5 fruit fly cellular contexts compared by ENCODE assay signal in genomic region chr2L:5974122-5974521, dm6.
A peak's percentile ranks its signal among the peaks of the same experiment; 100 is the strongest.
TF ChIP-seq lines count a peak whose summit lies in the region.

No protein-coding gene starts in this region.

- no peak for TF ChIP-seq CTCF in whole organism, embryonic (GFP tag; optimal IDR thresholded peaks at IDR 0.05; lab: Kevin White, UChicago)

TF ChIP-seq in whole organism, adult, 20 proteins besides CTCF, POLR2A, EP300 and RAD21 (continues in another document):
- TF ChIP-seq CG33017 (tag; optimal IDR thresholded peaks at IDR 0.05; lab: Kevin White, UChicago) (peak; percentile 17), Hr96 (GFP tag; optimal IDR thresholded peaks at IDR 0.05; lab: Kevin White, UChicago) (no peak), ovo (GFP tag; optimal IDR thresholded peaks at IDR 0.05; lab: Kevin White, UChicago) (peak; percentile 79), tj (GFP tag; optimal IDR thresholded peaks at IDR 0.05; lab: Kevin White, UChicago) (peak; percentile 4), Clk (GFP tag; optimal IDR thresholded peaks at IDR 0.05; lab: Kevin White, UChicago) (peak; percentile 59), CG7045 (GFP tag; optimal IDR thresholded peaks at IDR 0.05; lab: Kevin White, UChicago) (peak; percentile 73), Mnt (GFP tag; optimal IDR thresholded peaks at IDR 0.05; lab: Kevin White, UChicago) (peak; percentile 46), cic (GFP tag; optimal IDR thresholded peaks at IDR 0.05; lab: Kevin White, UChicago) (peak; percentile 46), CG11617 (GFP tag; optimal IDR thresholded peaks at IDR 0.05; lab: Kevin White, UChicago) (peak; percentile 47), CG14711 (tag; optimal IDR thresholded peaks at IDR 0.05; lab: Kevin White, UChicago) (peak; percentile 52), CG1620 (GFP tag; optimal IDR thresholded peaks at IDR 0.05; lab: Kevin White, UChicago) (peak; percentile 41), Crg-1 (GFP tag; optimal IDR thresholded peaks at IDR 0.05; lab: Kevin White, UChicago) (peak; percentile 85), CG12768 (GFP tag; optimal IDR thresholded peaks at IDR 0.05; lab: Kevin White, UChicago) (peak; percentile 76), CG7101 (tag; optimal IDR thresholded peaks at IDR 0.05; lab: Kevin White, UChicago) (peak; percentile 70), CG5204 (GFP tag; optimal IDR thresholded peaks at IDR 0.05; lab: Kevin White, UChicago) (no peak), bab1 (GFP tag; optimal IDR thresholded peaks at IDR 0.05; lab: Kevin White, UChicago) (no peak), pad (GFP tag; optimal IDR thresholded peaks at IDR 0.05; lab: Kevin White, UChicago) (peak; percentile 50), toe (GFP tag; optimal IDR thresholded peaks at IDR 0.05; lab: Kevin White, UChicago) (peak; percentile 12)

TF ChIP-seq in whole organism, embryonic, 481 proteins besides CTCF, POLR2A, EP300 and RAD21 (continues in another document):
- TF ChIP-seq CG33557 (GFP tag; optimal IDR thresholded peaks at IDR 0.05; lab: Kevin White, UChicago) (peak; percentile 61), az2 (GFP tag; optimal IDR thresholded peaks at IDR 0.05; lab: Kevin White, UChicago) (no peak), CG11723 (GFP tag; optimal IDR thresholded peaks at IDR 0.05; lab: Kevin White, UChicago) (peak; percentile 65), Opbp (GFP tag; IDR thresholded peaks at IDR 0.05; lab: Robert Waterston, UW; ENCODE audit: partially characterized antibody) (no peak), CG4424 (GFP tag; optimal IDR thresholded peaks at IDR 0.05; lab: Kevin White, UChicago) (peak; percentile 12), zen2 (GFP tag; IDR thresholded peaks at IDR 0.05; lab: Robert Waterston, UW; ENCODE audit: partially characterized antibody) (no peak), CG33213 (GFP tag; optimal IDR thresholded peaks at IDR 0.05; lab: Kevin White, UChicago) (no peak), da (GFP tag; optimal IDR thresholded peaks at IDR 0.05; lab: Kevin White, UChicago) (no peak), usp (GFP tag; optimal IDR thresholded peaks at IDR 0.05; lab: Kevin White, UChicago) (no peak), caup (GFP tag; optimal IDR thresholded peaks at IDR 0.05; lab: Kevin White, UChicago; ENCODE audit: severe bottlenecking) (peak; percentile 84), CG2712 (tag; optimal IDR thresholded peaks at IDR 0.05; lab: Kevin White, UChicago) (peak; percentile 6), CG6683 (GFP tag; optimal IDR thresholded peaks at IDR 0.05; lab: Kevin White, UChicago) (peak; percentile 39), eyg (GFP tag; optimal IDR thresholded peaks at IDR 0.05; lab: Kevin White, UChicago) (no peak), CG31388 (GFP tag; optimal IDR thresholded peaks at IDR 0.05; lab: Kevin White, UChicago) (no peak), MESR4 (GFP tag; optimal IDR thresholded peaks at IDR 0.05; lab: Kevin White, UChicago) (peak; percentile 6), vnd (GFP tag; IDR thresholded peaks at IDR 0.05; lab: Robert Waterston, UW; ENCODE audit: partially characterized antibody) (no peak), CG12104 (GFP tag; optimal IDR thresholded peaks at IDR 0.05; lab: Kevin White, UChicago) (peak; percentile 33), HHEX (GFP tag; optimal IDR thresholded peaks at IDR 0.05; lab: Kevin White, UChicago) (peak; percentile 71)

TF ChIP-seq in whole organism, prepupa, 60 proteins besides CTCF, POLR2A, EP300 and RAD21:
- TF ChIP-seq eg (GFP tag; IDR thresholded peaks at IDR 0.05; lab: Robert Waterston, UW) (no peak), CG10669 (GFP tag; optimal IDR thresholded peaks at IDR 0.05; lab: Kevin White, UChicago) (no peak), Met (GFP tag; optimal IDR thresholded peaks at IDR 0.05; lab: Kevin White, UChicago) (no peak), spab (GFP tag; optimal IDR thresholded peaks at IDR 0.05; lab: Kevin White, UChicago) (peak; percentile 6), fkh (GFP tag; optimal IDR thresholded peaks at IDR 0.05; lab: Kevin White, UChicago) (peak; percentile 95), Ets96B (tag; optimal IDR thresholded peaks at IDR 0.05; lab: Kevin White, UChicago) (no peak), Ets21C (GFP tag; optimal IDR thresholded peaks at IDR 0.05; lab: Kevin White, UChicago) (no peak), Eip78C (GFP tag; lab: Kevin White, UChicago) (peak; percentile 56), ss (GFP tag; optimal IDR thresholded peaks at IDR 0.05; lab: Kevin White, UChicago) (peak in 1 of 2 experiments; percentile 16), svp (GFP tag; lab: Kevin White, UChicago) (peak; percentile 85), CG3032 (tag; optimal IDR thresholded peaks at IDR 0.05; lab: Kevin White, UChicago) (no peak)

TF ChIP-seq in whole organism, pupa, 21 proteins besides CTCF, POLR2A, EP300 and RAD21:
- TF ChIP-seq CG34367 (tag; optimal IDR thresholded peaks at IDR 0.05; lab: Kevin White, UChicago) (no peak), EcR (GFP tag; optimal IDR thresholded peaks at IDR 0.05; lab: Kevin White, UChicago) (peak; percentile 90), CG14655 (GFP tag; optimal IDR thresholded peaks at IDR 0.05; lab: Kevin White, UChicago) (peak; percentile 15), Pif1A (GFP tag; optimal IDR thresholded peaks at IDR 0.05; lab: Kevin White, UChicago) (no peak), CG10348 (GFP tag; IDR thresholded peaks at IDR 0.05; lab: Robert Waterston, UW) (no peak), CG8159 (tag; optimal IDR thresholded peaks at IDR 0.05; lab: Kevin White, UChicago) (no peak), Ets98B (GFP tag; IDR thresholded peaks at IDR 0.05; lab: Robert Waterston, UW) (0 out of 2 replicates have a peak, but pooled peaks have one; percentile 31)

TF ChIP-seq in whole organism, wandering third instar larva, 38 proteins besides CTCF, POLR2A, EP300 and RAD21:
- TF ChIP-seq Rel (GFP tag; optimal IDR thresholded peaks at IDR 0.05; lab: Kevin White, UChicago), result no peak
- TF ChIP-seq Rel (tag; optimal IDR thresholded peaks at IDR 0.05; lab: Kevin White, UChicago), result peak; percentile 80
- TF ChIP-seq OdsH (GFP tag; optimal IDR thresholded peaks at IDR 0.05; lab: Kevin White, UChicago), result peak; percentile 23
- no peak for TF ChIP-seq CrebA (GFP tag; optimal IDR thresholded peaks at IDR 0.05; lab: Kevin White, UChicago; ENCODE audit: borderline replicate concordance)
- TF ChIP-seq tai (GFP tag; optimal IDR thresholded peaks at IDR 0.05; lab: Kevin White, UChicago), result no peak
- TF ChIP-seq brk (GFP tag; optimal IDR thresholded peaks at IDR 0.05; lab: Kevin White, UChicago), result peak; percentile 20
- no peak for TF ChIP-seq fru (GFP tag; optimal IDR thresholded peaks at IDR 0.05; lab: Kevin White, UChicago)
